Fruit fly (Drosophila melanogaster) whole organism, prepupa: ENCODE measurements around the gene CG13065.
A peak's percentile ranks its signal among the peaks of the same experiment; 100 is the strongest.

Experiments
- Blimp-1 ChIP-seq: fragments of 200-800 bp; sonication (Bioruptor generic); optimal IDR thresholded peaks from 3 replicates; lab custom pipeline; 2017; ENCODE audit warnings: missing biosample characterization, missing genetic modification characterization, mild to moderate bottlenecking, moderate library complexity, missing genetic modification reagents
- CG10631 ChIP-seq: fragments of 200-800 bp; sonication (Bioruptor generic); optimal IDR thresholded peaks from 2 replicates; lab custom pipeline; 2016; ENCODE audit warnings: missing biosample characterization, missing genetic modification characterization
- CG10669 ChIP-seq: fragments of 200-800 bp; sonication (Bioruptor generic); optimal IDR thresholded peaks from 3 replicates; lab custom pipeline; 2018; ENCODE audit warnings: missing biosample characterization, mild to moderate bottlenecking, missing genetic modification characterization, moderate library complexity
- CG11762 ChIP-seq: fragments of 200-800 bp; sonication (Bioruptor generic); optimal IDR thresholded peaks from 3 replicates; lab custom pipeline; 2016; ENCODE audit warnings: missing biosample characterization, missing genetic modification characterization; ENCODE audit not compliant: insufficient read depth
- CG11902 ChIP-seq: fragments of 200-800 bp; sonication (Bioruptor generic); optimal IDR thresholded peaks from 3 replicates; lab custom pipeline; 2016; ENCODE audit warnings: missing biosample characterization, missing genetic modification characterization
- CG15336 ChIP-seq: fragments of 200-800 bp; sonication (Bioruptor generic); IDR thresholded peaks from 2 replicates; pipeline ENCODE4 v1.3.6; 2022; ENCODE audit warnings: missing biosample characterization, missing genetic modification characterization
- CG16779 ChIP-seq: fragments of 200-800 bp; sonication (Bioruptor generic); optimal IDR thresholded peaks from 3 replicates; lab custom pipeline; 2017; ENCODE audit warnings: missing biosample characterization, mild to moderate bottlenecking, missing genetic modification characterization
- CG3032 ChIP-seq: fragments of 200-800 bp; optimal IDR thresholded peaks from 2 replicates; lab custom pipeline; 2019; ENCODE audit warnings: missing biosample characterization, mild to moderate bottlenecking, missing genetic modification characterization, moderate library complexity
- CG31627 ChIP-seq: fragments of 200-800 bp; sonication (Bioruptor generic); optimal IDR thresholded peaks from 3 replicates; lab custom pipeline; 2016; ENCODE audit warnings: missing biosample characterization, missing genetic modification characterization
- CG32006 ChIP-seq: fragments of 200-800 bp; sonication (Bioruptor generic); optimal IDR thresholded peaks from 3 replicates; lab custom pipeline; 2017; ENCODE audit warnings: missing biosample characterization, mild to moderate bottlenecking, missing genetic modification characterization
- CG34406 ChIP-seq: fragments of 200-800 bp; sonication (Bioruptor generic); optimal IDR thresholded peaks from 3 replicates; lab custom pipeline; 2016; ENCODE audit warnings: missing biosample characterization, missing genetic modification characterization
- CG4318 ChIP-seq: fragments of 200-800 bp; sonication (Bioruptor generic); optimal IDR thresholded peaks from 3 replicates; lab custom pipeline; 2017; ENCODE audit warnings: missing biosample characterization, mild to moderate bottlenecking, missing genetic modification characterization
- CG6163 ChIP-seq: fragments of 200-800 bp; sonication (Bioruptor generic); IDR thresholded peaks from 3 replicates; pipeline ENCODE4 v1.3.6; 2022; ENCODE audit warnings: missing biosample characterization, missing genetic modification characterization
- CG6276 ChIP-seq: fragments of 200-800 bp; sonication (Bioruptor generic); optimal IDR thresholded peaks from 2 replicates; lab custom pipeline; 2017; ENCODE audit warnings: missing biosample characterization, mild to moderate bottlenecking, missing genetic modification characterization
- CG6792 ChIP-seq: fragments of 200-800 bp; sonication (Bioruptor generic); optimal IDR thresholded peaks from 3 replicates; lab custom pipeline; 2016; ENCODE audit warnings: missing biosample characterization, missing genetic modification characterization
- CG6808 ChIP-seq: fragments of 200-800 bp; sonication (Bioruptor generic); optimal IDR thresholded peaks from 3 replicates; lab custom pipeline; 2017; ENCODE audit warnings: missing biosample characterization, missing genetic modification characterization, mild to moderate bottlenecking, moderate library complexity, missing genetic modification reagents
- CG7368 ChIP-seq: fragments of 200-800 bp; sonication (Bioruptor generic); optimal IDR thresholded peaks from 3 replicates; lab custom pipeline; 2016; ENCODE audit warnings: missing biosample characterization, missing genetic modification characterization
- CG8319 ChIP-seq: fragments of 200-800 bp; sonication (Bioruptor generic); optimal IDR thresholded peaks from 3 replicates; lab custom pipeline; 2016; ENCODE audit warnings: missing biosample characterization, missing genetic modification characterization
- CG8632 ChIP-seq: fragments of 200-800 bp; sonication (Bioruptor generic); optimal IDR thresholded peaks from 3 replicates; lab custom pipeline; 2016; ENCODE audit warnings: missing biosample characterization, missing genetic modification characterization
- CG9139 ChIP-seq: fragments of 200-800 bp; sonication (Bioruptor generic); optimal IDR thresholded peaks from 3 replicates; lab custom pipeline; 2017; ENCODE audit warnings: missing biosample characterization, mild to moderate bottlenecking, missing genetic modification characterization
- Eip75B ChIP-seq: fragments of 200-800 bp; sonication (Bioruptor generic); optimal IDR thresholded peaks from 3 replicates; lab custom pipeline; 2016; ENCODE audit warnings: missing biosample characterization, missing genetic modification characterization
- Eip78C ChIP-seq: fragments of 200-800 bp; sonication (Bioruptor generic); peaks from one replicate; lab custom pipeline; 2016; ENCODE audit warnings: missing biosample characterization, missing genetic modification characterization
- Eip93F ChIP-seq: fragments of 200-800 bp; sonication (Bioruptor generic); optimal IDR thresholded peaks from 2 replicates; lab custom pipeline; 2016; ENCODE audit warnings: missing biosample characterization, mild to moderate bottlenecking, missing genetic modification characterization
- Ets21C ChIP-seq: fragments of 200-800 bp; sonication (Bioruptor generic); optimal IDR thresholded peaks from 3 replicates; lab custom pipeline; 2016; ENCODE audit warnings: missing biosample characterization, missing genetic modification characterization
- Ets96B ChIP-seq: fragments of 200-800 bp; optimal IDR thresholded peaks from 2 replicates; lab custom pipeline; 2019; ENCODE audit warnings: missing biosample characterization, mild to moderate bottlenecking, missing genetic modification characterization, moderate library complexity
- Gug ChIP-seq: fragments of 200-800 bp; sonication (Bioruptor generic); IDR thresholded peaks from 2 replicates; pipeline ENCODE4 v1.3.6; 2022; ENCODE audit warnings: missing biosample characterization, missing genetic modification characterization
- Hr38 ChIP-seq: sonication (Bioruptor generic); optimal IDR thresholded peaks from 2 replicates; lab custom pipeline; 2016; ENCODE audit warnings: missing biosample characterization, missing genetic modification characterization
- Hr39 ChIP-seq: fragments of 200-800 bp; sonication (Bioruptor generic); optimal IDR thresholded peaks from 2 replicates; lab custom pipeline; 2016; ENCODE audit warnings: missing biosample characterization, missing genetic modification characterization
- Hr4 ChIP-seq: fragments of 200-800 bp; sonication (Bioruptor generic); optimal IDR thresholded peaks from 3 replicates; lab custom pipeline; 2016; ENCODE audit warnings: missing biosample characterization, missing genetic modification characterization
- Lpt ChIP-seq: fragments of 200-800 bp; sonication (Bioruptor generic); optimal IDR thresholded peaks from 3 replicates; lab custom pipeline; 2016; ENCODE audit warnings: missing biosample characterization, missing genetic modification characterization
- Met ChIP-seq: fragments of 200-800 bp; sonication (Bioruptor generic); optimal IDR thresholded peaks from 3 replicates; lab custom pipeline; 2016; ENCODE audit warnings: missing biosample characterization, missing genetic modification characterization
- OdsH ChIP-seq: fragments of 200-800 bp; sonication (Bioruptor generic); optimal IDR thresholded peaks from 3 replicates; lab custom pipeline; 2016; ENCODE audit warnings: missing biosample characterization, missing genetic modification characterization
- Smox ChIP-seq: fragments of 200-800 bp; sonication (Bioruptor generic); optimal IDR thresholded peaks from 3 replicates; lab custom pipeline; 2016; ENCODE audit warnings: missing biosample characterization, missing genetic modification characterization
- Sox102F ChIP-seq: fragments of 200-800 bp; sonication (Bioruptor generic); optimal IDR thresholded peaks from 2 replicates; lab custom pipeline; 2016; ENCODE audit warnings: missing biosample characterization, mild to moderate bottlenecking, missing genetic modification characterization
- Sox14 ChIP-seq: fragments of 200-800 bp; sonication (Bioruptor generic); optimal IDR thresholded peaks from 3 replicates; lab custom pipeline; 2016; ENCODE audit warnings: missing biosample characterization, missing genetic modification characterization
- Sox15 ChIP-seq: fragments of 200-800 bp; sonication (Bioruptor generic); optimal IDR thresholded peaks from 3 replicates; lab custom pipeline; 2016; ENCODE audit warnings: missing biosample characterization, missing genetic modification characterization
- achi ChIP-seq: fragments of 200-800 bp; sonication (Bioruptor generic); optimal IDR thresholded peaks from 3 replicates; lab custom pipeline; 2016; ENCODE audit warnings: missing biosample characterization, missing genetic modification characterization
- acj6 ChIP-seq: fragments of 200-800 bp; sonication (Bioruptor generic); optimal IDR thresholded peaks from 3 replicates; lab custom pipeline; 2016; ENCODE audit warnings: missing biosample characterization, missing genetic modification characterization
- cyc ChIP-seq: fragments of 200-800 bp; sonication (Bioruptor generic); optimal IDR thresholded peaks from 3 replicates; lab custom pipeline; 2016; ENCODE audit warnings: missing biosample characterization, missing genetic modification characterization
- dac ChIP-seq: fragments of 200-800 bp; sonication (Bioruptor generic); optimal IDR thresholded peaks from 2 replicates; lab custom pipeline; 2017; ENCODE audit warnings: missing biosample characterization, mild to moderate bottlenecking, missing genetic modification characterization
- dsx ChIP-seq: fragments of 200-800 bp; optimal IDR thresholded peaks from 3 replicates; lab custom pipeline; 2019; ENCODE audit warnings: missing biosample characterization, mild to moderate bottlenecking, missing genetic modification characterization, moderate library complexity; ENCODE audit not compliant: poor library complexity, severe bottlenecking
- esn ChIP-seq: fragments of 200-800 bp; sonication (Bioruptor generic); optimal IDR thresholded peaks from 2 replicates; lab custom pipeline; 2016; ENCODE audit warnings: missing biosample characterization, mild to moderate bottlenecking, missing genetic modification characterization, moderate library complexity
- fd59A ChIP-seq: fragments of 200-800 bp; sonication (Bioruptor generic); optimal IDR thresholded peaks from 2 replicates; lab custom pipeline; 2017; ENCODE audit warnings: missing biosample characterization, mild to moderate bottlenecking, missing genetic modification characterization, missing genetic modification reagents
- fkh ChIP-seq: fragments of 200-800 bp; sonication (Bioruptor generic); optimal IDR thresholded peaks from 3 replicates; lab custom pipeline; 2017; ENCODE audit warnings: missing biosample characterization, mild to moderate bottlenecking, missing genetic modification characterization, moderate library complexity
- net ChIP-seq: fragments of 200-800 bp; sonication (Bioruptor generic); optimal IDR thresholded peaks from 3 replicates; lab custom pipeline; 2016; ENCODE audit warnings: missing biosample characterization, missing genetic modification characterization
- salr ChIP-seq, 2 experiments: fragments of 200-800 bp; sonication (Bioruptor generic); optimal IDR thresholded peaks; 3 replicates each; lab custom pipeline; 2016 to 2018; ENCODE audit warnings: missing biosample characterization in 2 of 2, missing genetic modification characterization in 2 of 2, mild to moderate bottlenecking in 1 of 2
- spab ChIP-seq: fragments of 200-800 bp; sonication (Bioruptor generic); optimal IDR thresholded peaks from 2 replicates; lab custom pipeline; 2017; ENCODE audit warnings: missing biosample characterization, mild to moderate bottlenecking, missing genetic modification characterization, missing genetic modification reagents
- ss ChIP-seq, 2 experiments: fragments of 200-800 bp; sonication (Bioruptor generic); optimal IDR thresholded peaks; 2 replicates in 1 of 2; 3 replicates in 1 of 2; lab custom pipeline; 2017 to 2018; ENCODE audit warnings: mild to moderate bottlenecking in 2 of 2, missing biosample characterization in 2 of 2, missing genetic modification characterization in 2 of 2, moderate library complexity in 1 of 2
- svp ChIP-seq: fragments of 200-800 bp; sonication (Bioruptor generic); peaks from one replicate; lab custom pipeline; 2016; ENCODE audit warnings: missing biosample characterization, missing genetic modification characterization
- vri ChIP-seq: fragments of 200-800 bp; sonication (Bioruptor generic); optimal IDR thresholded peaks from 3 replicates; lab custom pipeline; 2016; ENCODE audit warnings: missing biosample characterization, mild to moderate bottlenecking, missing genetic modification characterization

CG13065 gene

DNA sequence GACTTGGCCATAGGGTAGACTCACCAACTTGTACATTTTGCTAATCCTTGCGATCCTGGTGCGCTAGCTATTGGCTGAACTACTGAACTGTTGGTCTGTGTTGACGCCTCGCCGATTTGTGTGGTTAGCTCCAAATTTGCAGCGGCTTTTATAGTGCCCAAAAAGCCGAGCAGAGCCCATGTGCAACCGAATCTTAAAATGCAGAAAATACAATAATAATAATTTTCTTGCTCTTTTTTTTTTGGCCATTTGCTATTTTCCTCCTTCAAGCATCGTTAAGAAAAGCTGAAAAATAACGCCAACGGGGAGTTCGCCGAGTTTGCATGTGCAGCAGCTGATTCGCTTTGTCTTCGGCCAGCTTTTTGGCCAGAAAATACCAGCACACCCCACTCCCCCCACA, 31.1 kb downstream of the CG13065 start, which contains the start of gene CG13042:
Gene CG13042, minus strand, starts transcription at position 101 of the 400 bp plus-strand sequence.
- TF ChIP-seq Blimp-1 (no peak), Ets21C (GFP tag; lab: Kevin White, UChicago) (no peak), CG8632 (GFP tag; lab: Kevin White, UChicago) (no peak)
- TF ChIP-seq, all 60 proteins: peak for 0

DNA sequence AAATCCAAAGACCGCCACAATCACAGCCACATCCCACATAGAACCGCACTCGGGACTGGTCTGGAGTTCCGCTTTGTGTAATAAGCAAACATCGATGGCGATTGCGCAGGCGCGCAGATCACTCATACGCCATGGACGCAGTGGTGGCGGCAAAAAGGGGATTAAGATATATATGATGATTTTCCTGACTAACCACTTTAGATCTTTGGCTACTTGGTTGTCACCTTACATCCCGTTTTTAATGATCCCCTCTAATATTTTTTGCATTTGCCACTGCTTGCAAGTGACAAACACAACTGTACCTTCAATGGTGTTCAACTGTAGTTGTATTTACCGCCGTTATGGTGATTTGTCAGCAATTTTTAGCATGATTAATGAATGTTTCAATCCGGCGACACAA, 32.7 kb downstream of the CG13065 start:
- no peak for TF ChIP-seq Eip93F (GFP tag; lab: Kevin White, UChicago)
- TF ChIP-seq CG6163 (GFP tag; lab: Robert Waterston, UW) = peak; percentile 72; the same call in 2 of the 3 replicates
- TF ChIP-seq CG6276 (GFP tag; lab: Kevin White, UChicago) = peak; percentile 69
- TF ChIP-seq dac (GFP tag; lab: Kevin White, UChicago) = peak; percentile 83
- peak; percentile 8 for TF ChIP-seq CG11762 (GFP tag; lab: Kevin White, UChicago)
- no peak for TF ChIP-seq Met
- no peak for TF ChIP-seq fkh (GFP tag; lab: Kevin White, UChicago)
- TF ChIP-seq Sox14 (GFP tag; lab: Kevin White, UChicago) = peak; percentile 38
- TF ChIP-seq net (GFP tag; lab: Kevin White, UChicago) = peak; percentile 29
- TF ChIP-seq vri (GFP tag; lab: Kevin White, UChicago) = no peak
- no peak for TF ChIP-seq Sox102F (GFP tag; lab: Kevin White, UChicago)
- TF ChIP-seq fd59A (GFP tag; lab: Kevin White, UChicago) = no peak
- no peak for TF ChIP-seq spab
- peak; percentile 74 for TF ChIP-seq Eip78C (GFP tag; lab: Kevin White, UChicago)
- peak; percentile 56 for TF ChIP-seq Lpt (GFP tag; lab: Kevin White, UChicago)
- peak; percentile 10 for TF ChIP-seq Hr39 (GFP tag; lab: Kevin White, UChicago)
- no peak for TF ChIP-seq CG11902 (GFP tag; lab: Kevin White, UChicago)
- TF ChIP-seq CG3032 (tag; lab: Kevin White, UChicago) = no peak
- peak; percentile 77 for TF ChIP-seq Hr4 (GFP tag; lab: Kevin White, UChicago)
- no peak for TF ChIP-seq Ets21C (GFP tag; lab: Kevin White, UChicago)
- TF ChIP-seq Blimp-1 = no peak
- peak in 1 of 2 experiments; percentile 44 for TF ChIP-seq salr (GFP tag; optimal IDR thresholded peaks at IDR 0.05; lab: Kevin White, UChicago)
- TF ChIP-seq CG4318 (GFP tag; lab: Kevin White, UChicago) = peak; percentile 47
- TF ChIP-seq CG32006 (GFP tag; lab: Kevin White, UChicago) = peak; percentile 80
- TF ChIP-seq Smox (GFP tag; lab: Kevin White, UChicago) = no peak
- no peak for TF ChIP-seq CG31627
- peak; percentile 16 for TF ChIP-seq CG7368
- TF ChIP-seq svp (GFP tag; lab: Kevin White, UChicago) = no peak
- no peak for TF ChIP-seq dsx (GFP tag; lab: Kevin White, UChicago)
- TF ChIP-seq CG34406 (GFP tag; lab: Kevin White, UChicago) = no peak
- TF ChIP-seq Hr38 (GFP tag; lab: Kevin White, UChicago) = no peak
- TF ChIP-seq OdsH = peak; percentile 51
- no peak for TF ChIP-seq ss (GFP tag; optimal IDR thresholded peaks at IDR 0.05; lab: Kevin White, UChicago)
- no peak for TF ChIP-seq CG6808 (GFP tag; lab: Kevin White, UChicago)
- TF ChIP-seq CG15336 = peak; percentile 82
- no peak for TF ChIP-seq CG9139 (GFP tag; lab: Kevin White, UChicago)
- peak; percentile 37 for TF ChIP-seq CG16779
- no peak for TF ChIP-seq esn
- no peak for TF ChIP-seq Gug (GFP tag; lab: Robert Waterston, UW)
- no peak for TF ChIP-seq CG8319
- peak; percentile 34 for TF ChIP-seq achi (GFP tag; lab: Kevin White, UChicago)
- TF ChIP-seq Ets96B (tag; lab: Kevin White, UChicago) = no peak
- TF ChIP-seq Eip75B (GFP tag; lab: Kevin White, UChicago) = peak; percentile 61
- TF ChIP-seq CG10631 = peak; percentile 59
- TF ChIP-seq CG6792 (GFP tag; lab: Kevin White, UChicago) = peak; percentile 50
- TF ChIP-seq Sox15 (GFP tag; lab: Kevin White, UChicago) = no peak
- TF ChIP-seq acj6 = peak; percentile 21
- TF ChIP-seq CG10669 (GFP tag; lab: Kevin White, UChicago) = no peak
- TF ChIP-seq cyc (GFP tag; lab: Kevin White, UChicago) = no peak
